Worm (Caenorhabditis elegans) whole organism, L1 larva: ENCODE data around the gene D1054.18.

Experiments used
- fkh-10 ChIP-seq: sonication (generic microtip); optimal IDR thresholded peaks from 2 replicates; lab custom pipeline; 2017; ENCODE audit warnings: missing biosample characterization, missing genetic modification reagents, missing genetic modification characterization
- nhr-47 ChIP-seq: sonication (generic microtip); optimal IDR thresholded peaks from 2 replicates; lab custom pipeline; 2016; ENCODE audit warnings: mild to moderate bottlenecking, missing genetic modification characterization, moderate library complexity, missing compliant biosample characterization
- pqm-1 ChIP-seq: sonication (generic microtip); optimal IDR thresholded peaks from 3 replicates; lab custom pipeline; 2017; ENCODE audit warnings: missing biosample characterization, missing genetic modification characterization

DNA sequence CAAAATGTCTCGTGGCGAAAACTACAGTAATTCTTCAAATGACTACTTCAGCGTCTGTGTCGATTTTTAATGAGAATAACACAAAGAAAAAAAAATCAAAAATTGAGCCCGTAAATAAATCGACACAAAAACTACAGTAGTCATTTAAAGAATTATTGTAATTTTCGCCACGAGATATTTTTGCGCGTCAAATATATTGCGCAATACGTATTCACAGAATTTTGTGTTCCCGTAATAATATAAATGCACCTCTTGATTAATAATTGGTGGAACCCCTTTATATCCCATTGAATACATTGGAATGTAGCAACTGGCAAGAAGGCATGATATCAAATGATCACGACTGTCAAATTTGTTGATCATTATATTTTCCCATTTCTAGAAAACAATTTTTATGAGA lies 32.1 kb downstream of the D1054.18 start:
- TF ChIP-seq nhr-47 (tag; lab: Kevin White, UChicago) (no peak), fkh-10 (GFP tag; lab: Kevin White, UChicago) (no peak), pqm-1 (tag; lab: Kevin White, UChicago) (no peak)
